Worm (Caenorhabditis elegans): ENCODE measurements around the gene dnj-10.

Gene dnj-10

ce11 chrIII:8656055-8656454 is 25.1 kb downstream of the dnj-10 start:
- TF ChIP-seq cebp-1 (GFP tag; IDR thresholded peaks at IDR 0.05) (no peak), cebp-1 (tag; optimal IDR thresholded peaks at IDR 0.05) (peak; percentile 29), attf-3 (GFP tag; conservative IDR thresholded peaks at IDR 0.05) (no peak)

ce11 chrIII:8656957-8657356 is 26.0 kb downstream of the dnj-10 start:
- TF ChIP-seq cebp-1 (GFP tag; IDR thresholded peaks at IDR 0.05) = no peak
- TF ChIP-seq cebp-1 (tag; optimal IDR thresholded peaks at IDR 0.05) = peak; percentile 21
- TF ChIP-seq mxl-1 (tag; optimal IDR thresholded peaks at IDR 0.05) = no peak
- TF ChIP-seq snpc-4 (GFP tag; optimal IDR thresholded peaks at IDR 0.05) = no peak
- no peak for TF ChIP-seq snpc-4 (tag; optimal IDR thresholded peaks at IDR 0.05)
- TF ChIP-seq ztf-3 (GFP tag; optimal IDR thresholded peaks at IDR 0.05) = no peak
- no peak for TF ChIP-seq akir-1 (GFP tag; optimal IDR thresholded peaks at IDR 0.05)
- no peak for TF ChIP-seq die-1 (tag; optimal IDR thresholded peaks at IDR 0.05)
- TF ChIP-seq lsl-1 (GFP tag; optimal IDR thresholded peaks at IDR 0.05) = no peak
- peak; percentile 10 for TF ChIP-seq lin-40 (tag; optimal IDR thresholded peaks at IDR 0.05)
- no peak for TF ChIP-seq nfya-2 (GFP tag; IDR thresholded peaks at IDR 0.05)
- TF ChIP-seq let-607 (tag; optimal IDR thresholded peaks at IDR 0.05) = peak in 1 of 2 experiments; percentile 20
- no peak for TF ChIP-seq ets-4 (GFP tag; optimal IDR thresholded peaks at IDR 0.05)
- no peak for TF ChIP-seq D2030.7 (GFP tag; IDR thresholded peaks at IDR 0.05)
- peak; percentile 76 for TF ChIP-seq nhr-80 (tag; optimal IDR thresholded peaks at IDR 0.05)
- TF ChIP-seq repo-1 (tag; optimal IDR thresholded peaks at IDR 0.05) = no peak
- no peak for TF ChIP-seq F52B5.7 (tag; optimal IDR thresholded peaks at IDR 0.05)
- no peak for TF ChIP-seq ceh-27 (GFP tag; optimal IDR thresholded peaks at IDR 0.05)
- TF ChIP-seq T07F8.4 (tag; optimal IDR thresholded peaks at IDR 0.05) = no peak
- TF ChIP-seq bed-2 (GFP tag; IDR thresholded peaks at IDR 0.05) = no peak
- no peak for TF ChIP-seq zim-3 (tag; optimal IDR thresholded peaks at IDR 0.05)
- no peak for TF ChIP-seq ztf-25 (GFP tag; IDR thresholded peaks at IDR 0.05)
- peak; percentile 47 for TF ChIP-seq tbp1 (GFP tag; optimal IDR thresholded peaks at IDR 0.05)

ce11 chrIII:8657676-8658366 is 26.9 kb downstream of the dnj-10 start:
- TF ChIP-seq madf-3 (GFP tag; IDR thresholded peaks at IDR 0.05) = no peak
- peak; percentile 41 for TF ChIP-seq ets-4 (GFP tag; optimal IDR thresholded peaks at IDR 0.05)
- no peak for TF ChIP-seq D2030.7 (GFP tag; IDR thresholded peaks at IDR 0.05)
- TF ChIP-seq F37B4.10 (GFP tag; IDR thresholded peaks at IDR 0.05) = 0 out of 2 replicates have a peak, but pooled peaks have one; percentile 62
- no peak for TF ChIP-seq nfya-2 (GFP tag; IDR thresholded peaks at IDR 0.05)
- no peak for TF ChIP-seq cebp-2 (GFP tag; IDR thresholded peaks at IDR 0.05)
- no peak for TF ChIP-seq attf-3 (GFP tag; conservative IDR thresholded peaks at IDR 0.05)
- TF ChIP-seq B0336.3 (GFP tag; IDR thresholded peaks at IDR 0.05) = no peak
- TF ChIP-seq F55B11.4 (tag; optimal IDR thresholded peaks at IDR 0.05; ENCODE audit: borderline replicate concordance, insufficient read depth) = no peak
- no peak for TF ChIP-seq ceh-79 (tag; optimal IDR thresholded peaks at IDR 0.05)
- no peak for TF ChIP-seq hmg-20 (GFP tag; IDR thresholded peaks at IDR 0.05)
- TF ChIP-seq ama-1 (optimal IDR thresholded peaks at IDR 0.05) = peak; percentile 34
- TF ChIP-seq ama-1 (GFP tag; optimal IDR thresholded peaks at IDR 0.05) = no peak
- TF ChIP-seq ZK185.1 (tag; optimal IDR thresholded peaks at IDR 0.05; ENCODE audit: poor library complexity, severe bottlenecking) = no peak

ce11 chrIII:8658367-8658761 is 27.4 kb downstream of the dnj-10 start:
- TF ChIP-seq nhr-90 (tag; optimal IDR thresholded peaks at IDR 0.05) (peak; percentile 38), egl-44 (GFP tag; IDR thresholded peaks at IDR 0.05) (no peak), lsl-1 (GFP tag; optimal IDR thresholded peaks at IDR 0.05) (no peak), fkh-3 (tag; optimal IDR thresholded peaks at IDR 0.05) (no peak), tlf-1 (GFP tag; optimal IDR thresholded peaks at IDR 0.05) (peak; percentile 86), akir-1 (GFP tag; optimal IDR thresholded peaks at IDR 0.05) (no peak), nfya-2 (GFP tag; IDR thresholded peaks at IDR 0.05) (no peak), B0019.2 (GFP tag; conservative IDR thresholded peaks at IDR 0.05) (no peak), Y53G8AR.9 (GFP tag; conservative IDR thresholded peaks at IDR 0.05) (0 out of 2 replicates have a peak, but pooled peaks have one; percentile 48), nhr-80 (tag; optimal IDR thresholded peaks at IDR 0.05) (peak; percentile 81), egl-18 (GFP tag; IDR thresholded peaks at IDR 0.05) (no peak), Y56A3A.18 (GFP tag; IDR thresholded peaks at IDR 0.05) (no peak), ceh-79 (tag; optimal IDR thresholded peaks at IDR 0.05) (no peak), F55B11.4 (tag; optimal IDR thresholded peaks at IDR 0.05; ENCODE audit: borderline replicate concordance, insufficient read depth) (no peak), snpc-4 (GFP tag; optimal IDR thresholded peaks at IDR 0.05) (no peak), snpc-4 (tag; optimal IDR thresholded peaks at IDR 0.05) (peak in 3 of 4 experiments; percentile 52 to 64 (median 60)), ets-4 (GFP tag; optimal IDR thresholded peaks at IDR 0.05) (no peak), gei-17 (GFP tag; optimal IDR thresholded peaks at IDR 0.05) (peak; percentile 60)

Data from whole organism, young adult.